Worm (Caenorhabditis elegans) whole organism, mixed stage, embryonic: Measurements from ENCODE around the gene daf-2.

Source experiments
- M03D4.4 ChIP-seq: sonication (generic microtip); optimal IDR thresholded peaks from 2 replicates; lab custom pipeline; 2017; ENCODE audit warnings: mild to moderate bottlenecking, missing genetic modification characterization, missing compliant biosample characterization
- bed-3 ChIP-seq: fragments of 200-800 bp; sonication (Bioruptor generic); optimal IDR thresholded peaks from 3 replicates; lab custom pipeline; 2018; ENCODE audit warnings: mild to moderate bottlenecking, missing genetic modification characterization, moderate library complexity, missing compliant biosample characterization
- blmp-1 ChIP-seq: fragments of 150-350 bp; optimal IDR thresholded peaks from 2 replicates; lab custom pipeline; 2014; ENCODE audit warnings: missing biosample characterization, missing genetic modification characterization
- ceh-39 ChIP-seq: fragments of 150-350 bp; optimal IDR thresholded peaks from 2 replicates; lab custom pipeline; 2014; ENCODE audit warnings: missing biosample characterization, missing genetic modification characterization
- ceh-43 ChIP-seq: fragments of 200-800 bp; sonication (Bioruptor generic); optimal IDR thresholded peaks from 2 replicates; lab custom pipeline; 2018; ENCODE audit warnings: mild to moderate bottlenecking, missing genetic modification characterization, moderate library complexity, missing compliant biosample characterization
- ces-1 ChIP-seq: fragments of 150-350 bp; optimal IDR thresholded peaks from 2 replicates; lab custom pipeline; 2014; ENCODE audit warnings: missing biosample characterization, missing genetic modification reagents, missing genetic modification characterization
- cnd-1 ChIP-seq: fragments of 200-800 bp; sonication (Bioruptor generic); optimal IDR thresholded peaks from 2 replicates; lab custom pipeline; 2018; ENCODE audit warnings: mild to moderate bottlenecking, missing genetic modification characterization, missing compliant biosample characterization
- drap-1 ChIP-seq: fragments of 200-800 bp; sonication (Bioruptor generic); optimal IDR thresholded peaks from 3 replicates; lab custom pipeline; 2018; ENCODE audit warnings: mild to moderate bottlenecking, missing genetic modification characterization, missing compliant biosample characterization
- elt-1 ChIP-seq: sonication (generic microtip); optimal IDR thresholded peaks from 2 replicates; lab custom pipeline; 2017; ENCODE audit warnings: missing genetic modification characterization, mild to moderate bottlenecking, missing compliant biosample characterization, antibody characterized with exemption, moderate library complexity, borderline replicate concordance; ENCODE audit not compliant: insufficient read depth
- elt-3 ChIP-seq: fragments of 150-350 bp; optimal IDR thresholded peaks from 2 replicates; lab custom pipeline; 2014; ENCODE audit warnings: missing biosample characterization, missing genetic modification characterization
- ham-2 ChIP-seq: fragments of 200-800 bp; sonication (Bioruptor generic); optimal IDR thresholded peaks from 2 replicates; lab custom pipeline; 2018; ENCODE audit warnings: mild to moderate bottlenecking, missing genetic modification characterization, missing compliant biosample characterization
- hlh-1 ChIP-seq: fragments of 150-350 bp; optimal IDR thresholded peaks from 2 replicates; lab custom pipeline; 2014; ENCODE audit warnings: missing biosample characterization, missing genetic modification reagents, missing genetic modification characterization
- lin-32 ChIP-seq: fragments of 200-800 bp; sonication (Bioruptor generic); optimal IDR thresholded peaks from 2 replicates; lab custom pipeline; 2018; ENCODE audit warnings: mild to moderate bottlenecking, missing genetic modification characterization, missing compliant biosample characterization
- lsy-2 ChIP-seq: fragments of 150-350 bp; optimal IDR thresholded peaks from 2 replicates; lab custom pipeline; 2014; ENCODE audit warnings: missing biosample characterization, missing genetic modification characterization
- mab-5 ChIP-seq: fragments of 150-350 bp; optimal IDR thresholded peaks from 2 replicates; lab custom pipeline; 2014; ENCODE audit warnings: missing biosample characterization, missing genetic modification characterization
- mep-1 ChIP-seq: fragments of 150-350 bp; optimal IDR thresholded peaks from 2 replicates; lab custom pipeline; 2017; ENCODE audit warnings: missing biosample characterization, missing genetic modification reagents, missing genetic modification characterization, inconsistent platforms
- mls-2 ChIP-seq: sonication (generic microtip); optimal IDR thresholded peaks from 2 replicates; lab custom pipeline; 2016; ENCODE audit warnings: mild to moderate bottlenecking, missing genetic modification characterization, moderate library complexity, missing compliant biosample characterization
- nhr-12 ChIP-seq: fragments of 150-350 bp; optimal IDR thresholded peaks from 2 replicates; lab custom pipeline; 2014; ENCODE audit warnings: missing biosample characterization, missing genetic modification characterization
- nhr-2 ChIP-seq: fragments of 150-350 bp; optimal IDR thresholded peaks from 2 replicates; lab custom pipeline; 2014; ENCODE audit warnings: missing biosample characterization, missing genetic modification characterization
- nhr-237 ChIP-seq: fragments of 150-350 bp; optimal IDR thresholded peaks from 2 replicates; lab custom pipeline; 2014; ENCODE audit warnings: missing biosample characterization, missing genetic modification characterization
- nhr-28 ChIP-seq: fragments of 150-350 bp; optimal IDR thresholded peaks from 2 replicates; lab custom pipeline; 2014; ENCODE audit warnings: missing biosample characterization, missing genetic modification characterization
- nhr-76 ChIP-seq: sonication (generic microtip); optimal IDR thresholded peaks from 2 replicates; lab custom pipeline; 2017; ENCODE audit warnings: missing biosample characterization, missing genetic modification characterization
- pha-4 ChIP-seq: fragments of 150-350 bp; optimal IDR thresholded peaks from 2 replicates; lab custom pipeline; 2018; ENCODE audit warnings: missing biosample characterization, missing genetic modification reagents, missing genetic modification characterization
- sem-2 ChIP-seq: fragments of 200-800 bp; sonication (Bioruptor generic); optimal IDR thresholded peaks from 2 replicates; lab custom pipeline; 2018; ENCODE audit warnings: mild to moderate bottlenecking, missing genetic modification characterization, missing compliant biosample characterization
- snpc-4 ChIP-seq: fragments of 150-350 bp; optimal IDR thresholded peaks from 2 replicates; lab custom pipeline; 2014; ENCODE audit warnings: missing biosample characterization, missing genetic modification characterization
- sptf-1 ChIP-seq: sonication (generic microtip); optimal IDR thresholded peaks from 2 replicates; lab custom pipeline; 2017; ENCODE audit warnings: mild to moderate bottlenecking, missing genetic modification characterization, moderate library complexity, missing compliant biosample characterization
- tbx-8 ChIP-seq: fragments of 200-800 bp; sonication (Bioruptor generic); optimal IDR thresholded peaks from 2 replicates; lab custom pipeline; 2018; ENCODE audit warnings: mild to moderate bottlenecking, missing genetic modification characterization, moderate library complexity, missing compliant biosample characterization
- unc-120 ChIP-seq: sonication (generic microtip); optimal IDR thresholded peaks from 2 replicates; lab custom pipeline; 2017; ENCODE audit warnings: missing genetic modification characterization, missing compliant biosample characterization; ENCODE audit not compliant: poor library complexity, severe bottlenecking
- unc-62 ChIP-seq: fragments of 150-350 bp; optimal IDR thresholded peaks from 2 replicates; lab custom pipeline; 2014; ENCODE audit warnings: missing biosample characterization, missing genetic modification reagents, missing genetic modification characterization
- ztf-11 ChIP-seq: fragments of 150-350 bp; optimal IDR thresholded peaks from 2 replicates; lab custom pipeline; 2014; ENCODE audit warnings: missing biosample characterization, missing genetic modification characterization

daf-2 gene

ce11 chrIII:3063565-3063964 lies 22.9 kb upstream of the daf-2 start:
- TF ChIP-seq nhr-76 (tag; lab: Kevin White, UChicago) (no peak), mab-5 (tag; lab: Kevin White, UChicago) (no peak), nhr-28 (tag; lab: Kevin White, UChicago) (no peak), tbx-8 (GFP tag; lab: Kevin White, UChicago) (no peak), M03D4.4 (tag; lab: Kevin White, UChicago) (no peak), blmp-1 (no peak), ceh-43 (no peak), unc-120 (tag; lab: Kevin White, UChicago) (no peak), unc-62 (GFP tag; lab: Kevin White, UChicago) (no peak), ceh-39 (tag; lab: Kevin White, UChicago) (no peak), lsy-2 (tag; lab: Kevin White, UChicago) (no peak), sem-2 (no peak), hlh-1 (tag; lab: Kevin White, UChicago) (no peak), nhr-2 (tag; lab: Kevin White, UChicago) (no peak)

- TF ChIP-seq M03D4.4 (tag; lab: Kevin White, UChicago) (no peak), pha-4 (tag; lab: Kevin White, UChicago) (no peak), ceh-43 (no peak), nhr-28 (tag; lab: Kevin White, UChicago) (no peak), mls-2 (no peak), bed-3 (GFP tag; lab: Kevin White, UChicago) (no peak), cnd-1 (no peak), sptf-1 (tag; lab: Kevin White, UChicago) (no peak), lin-32 (GFP tag; lab: Kevin White, UChicago) (no peak), snpc-4 (tag; lab: Kevin White, UChicago) (no peak), ham-2 (GFP tag; lab: Kevin White, UChicago) (no peak), drap-1 (GFP tag; lab: Kevin White, UChicago) (no peak)
Measured at ce11 chrIII:3063084-3063483, 22.4 kb upstream of the daf-2 start.

- TF ChIP-seq elt-3 (tag; lab: Kevin White, UChicago): no peak
- TF ChIP-seq ceh-43: no peak
- no peak for TF ChIP-seq ceh-39 (tag; lab: Kevin White, UChicago)
- no peak for TF ChIP-seq elt-1 (tag; lab: Kevin White, UChicago)
- no peak for TF ChIP-seq nhr-76 (tag; lab: Kevin White, UChicago)
- TF ChIP-seq nhr-2 (tag; lab: Kevin White, UChicago): no peak
- TF ChIP-seq nhr-28 (tag; lab: Kevin White, UChicago): no peak
- no peak for TF ChIP-seq mab-5 (tag; lab: Kevin White, UChicago)
- no peak for TF ChIP-seq ham-2 (GFP tag; lab: Kevin White, UChicago)
- TF ChIP-seq nhr-12 (tag; lab: Kevin White, UChicago): no peak
- TF ChIP-seq mep-1 (tag; lab: Kevin White, UChicago): no peak
- no peak for TF ChIP-seq nhr-237 (tag; lab: Kevin White, UChicago)
- no peak for TF ChIP-seq pha-4 (tag; lab: Kevin White, UChicago)
- TF ChIP-seq unc-120 (tag; lab: Kevin White, UChicago): no peak
Measured at ce11 chrIII:3061289-3061688, 20.6 kb upstream of the daf-2 start.

- TF ChIP-seq ztf-11 (tag; lab: Kevin White, UChicago): no peak
- TF ChIP-seq lin-32 (GFP tag; lab: Kevin White, UChicago): no peak
- no peak for TF ChIP-seq elt-1 (tag; lab: Kevin White, UChicago)
- TF ChIP-seq ces-1 (GFP tag; lab: Kevin White, UChicago): no peak
- no peak for TF ChIP-seq ham-2 (GFP tag; lab: Kevin White, UChicago)
- TF ChIP-seq cnd-1: no peak
- no peak for TF ChIP-seq sem-2
- no peak for TF ChIP-seq elt-3 (tag; lab: Kevin White, UChicago)
- TF ChIP-seq M03D4.4 (tag; lab: Kevin White, UChicago): no peak
- no peak for TF ChIP-seq pha-4 (tag; lab: Kevin White, UChicago)
Measured at ce11 chrIII:3060262-3060661, 19.6 kb upstream of the daf-2 start, which contains the start of gene fipr-29. Gene fipr-29, minus strand, starts transcription at chrIII:3060362.

ce11 chrIII:3055878-3056277 lies 15.2 kb upstream of the daf-2 start:
- TF ChIP-seq bed-3 (GFP tag; lab: Kevin White, UChicago): no peak
- no peak for TF ChIP-seq nhr-76 (tag; lab: Kevin White, UChicago)
- TF ChIP-seq nhr-28 (tag; lab: Kevin White, UChicago): no peak
- TF ChIP-seq ham-2 (GFP tag; lab: Kevin White, UChicago): peak; percentile 6
- TF ChIP-seq elt-3 (tag; lab: Kevin White, UChicago): no peak
